Fruit fly (Drosophila melanogaster): ENCODE results near the gene Mst87F.

- TF ChIP-seq toe (GFP tag; optimal IDR thresholded peaks at IDR 0.05) (no peak), CG11617 (GFP tag; optimal IDR thresholded peaks at IDR 0.05) (no peak), CG33017 (tag; optimal IDR thresholded peaks at IDR 0.05) (no peak), tj (GFP tag; optimal IDR thresholded peaks at IDR 0.05) (no peak), Hr96 (GFP tag; optimal IDR thresholded peaks at IDR 0.05) (no peak), Clk (GFP tag; optimal IDR thresholded peaks at IDR 0.05) (no peak), CG1620 (GFP tag; optimal IDR thresholded peaks at IDR 0.05) (no peak), Crg-1 (GFP tag; optimal IDR thresholded peaks at IDR 0.05) (no peak)
These were observed 6.7 kb upstream of the Mst87F start for dm6 chr3R:13834551-13834950.
